Fruit fly (Drosophila melanogaster) whole organism, wandering third instar larva: Measurements from ENCODE around the gene Ufd4.

Source experiments
- Hr83 ChIP-seq: fragments of 200-300 bp; sonication (Bioruptor generic); optimal IDR thresholded peaks from 2 replicates; lab custom pipeline; 2016; ENCODE audit warnings: missing biosample characterization, mild to moderate bottlenecking, missing genetic modification characterization, moderate library complexity; ENCODE audit not compliant: poor library complexity, severe bottlenecking
- OdsH ChIP-seq: fragments of 200-800 bp; sonication (Bioruptor generic); optimal IDR thresholded peaks from 2 replicates; lab custom pipeline; 2016; ENCODE audit warnings: missing biosample characterization, mild to moderate bottlenecking, missing genetic modification characterization

dm6 chr2L:10298306-10298705 lies 6.1 kb upstream of the Ufd4 start:
- TF ChIP-seq Hr83 (no peak), OdsH (GFP tag; lab: Kevin White, UChicago) (no peak)
